Worm (Caenorhabditis elegans) whole organism, L4/young adult: ENCODE measurements around the gene sra-34.

Experiments
- W03F9.2 ChIP-seq: fragments of 150-350 bp; optimal IDR thresholded peaks from 2 replicates; lab custom pipeline; 2014; ENCODE audit warnings: missing biosample characterization, missing genetic modification characterization
- dao-5 ChIP-seq: sonication (generic microtip); optimal IDR thresholded peaks from 2 replicates; lab custom pipeline; 2016; ENCODE audit warnings: missing genotype, missing genetic modification characterization, moderate library complexity, missing compliant biosample characterization
- him-1 ChIP-seq: sonication (generic microtip); optimal IDR thresholded peaks from 2 replicates; lab custom pipeline; 2016; ENCODE audit warnings: missing genotype, missing genetic modification reagents, missing genetic modification characterization, missing compliant biosample characterization

Gene sra-34

DNA sequence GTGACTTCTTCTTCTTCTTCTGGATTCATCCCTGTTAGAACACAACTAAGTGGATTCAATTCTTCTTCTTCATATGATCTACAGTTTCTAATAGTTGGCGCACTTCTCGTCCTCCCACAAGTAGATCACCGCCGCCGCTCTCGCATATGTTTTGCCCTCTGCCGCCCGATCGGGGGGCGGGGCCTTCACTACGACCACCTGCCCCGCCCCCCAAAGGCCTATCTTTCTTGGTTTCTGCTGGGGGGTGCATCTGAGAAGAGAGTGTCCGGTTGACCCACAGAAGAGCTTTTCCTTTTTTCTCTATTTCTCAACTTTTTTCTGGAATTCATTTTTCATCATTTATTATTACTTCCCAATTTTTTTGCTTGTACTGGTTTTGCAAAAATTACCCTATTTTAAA lies 27.6 kb upstream of the sra-34 start:
- TF ChIP-seq dao-5 (tag; lab: Kevin White, UChicago) (no peak), him-1 (tag; lab: Kevin White, UChicago) (peak; percentile 16), W03F9.2 (tag; lab: Kevin White, UChicago) (no peak)

DNA sequence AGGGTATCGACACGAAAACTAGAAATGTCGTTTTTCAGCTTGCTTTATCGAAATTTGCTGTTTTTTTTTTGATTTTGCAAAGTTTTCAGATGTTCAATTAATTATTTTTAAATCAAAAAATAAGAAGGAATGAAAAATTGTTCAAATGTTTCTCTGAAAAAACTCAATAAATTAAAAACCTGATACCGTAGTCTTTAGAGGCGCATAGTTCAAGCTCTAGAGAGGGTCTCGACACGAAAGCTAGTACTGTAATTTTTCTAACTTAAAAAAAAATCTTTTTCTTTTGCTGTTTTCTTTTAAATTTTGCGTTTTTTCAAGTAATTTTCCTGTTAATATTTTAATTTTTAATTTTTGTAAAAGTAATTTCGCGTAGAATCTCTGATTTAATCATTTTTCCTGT lies 22.8 kb upstream of the sra-34 start:
- TF ChIP-seq dao-5 (tag; lab: Kevin White, UChicago), result no peak
- TF ChIP-seq W03F9.2 (tag; lab: Kevin White, UChicago), result no peak
- no peak for TF ChIP-seq him-1 (tag; lab: Kevin White, UChicago)

DNA sequence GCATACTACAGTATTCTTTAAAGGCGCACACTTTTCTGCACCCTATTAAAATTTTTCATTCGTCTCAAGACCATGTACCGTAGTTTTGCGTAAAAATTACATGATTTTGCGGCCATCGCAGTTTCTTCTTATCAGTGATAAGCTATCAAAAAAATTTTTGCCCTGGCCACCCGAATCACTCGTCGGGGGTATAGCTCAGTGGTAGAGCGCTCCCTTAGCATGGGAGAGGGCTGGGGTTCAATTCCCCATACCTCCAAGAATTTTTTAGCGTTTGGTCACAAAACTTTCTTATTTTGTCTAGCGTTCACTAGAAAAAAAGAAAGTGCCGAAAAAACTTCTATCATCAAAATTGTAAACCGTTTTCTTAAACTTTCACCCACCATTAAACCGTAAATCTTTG lies 21.7 kb upstream of the sra-34 start:
- TF ChIP-seq him-1 (tag; lab: Kevin White, UChicago), result no peak
- no peak for TF ChIP-seq dao-5 (tag; lab: Kevin White, UChicago)
- TF ChIP-seq W03F9.2 (tag; lab: Kevin White, UChicago), result no peak

DNA sequence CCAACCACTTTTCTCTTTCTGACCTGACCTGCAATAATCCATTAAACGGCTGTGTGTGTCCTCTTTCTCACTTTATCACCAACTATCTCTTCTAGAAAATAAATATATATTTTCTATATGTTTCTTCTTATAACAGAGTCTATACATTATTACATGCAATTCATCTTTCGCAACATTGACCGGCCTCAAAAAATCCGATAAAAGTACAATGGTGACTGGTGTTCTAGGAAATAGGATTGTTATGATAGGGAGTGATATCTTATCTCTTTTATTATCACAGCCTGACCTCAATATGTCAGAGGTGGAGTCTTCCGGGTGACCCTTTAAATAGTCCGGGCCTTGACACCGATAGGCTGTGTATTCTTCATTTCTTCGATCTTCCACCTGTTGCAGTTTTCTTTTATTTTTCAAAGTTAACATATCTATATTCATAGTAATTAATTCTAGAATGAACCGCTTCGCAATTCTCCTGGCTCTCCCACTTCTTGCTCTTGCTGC lies 19.1 kb upstream of the sra-34 start, which contains the start of gene dao-2:
TSS of gene dao-2 (plus strand) at position 448 of the 498 bp plus-strand sequence.
- TF ChIP-seq him-1 (tag; lab: Kevin White, UChicago) (no peak), W03F9.2 (tag; lab: Kevin White, UChicago) (no peak), dao-5 (tag; lab: Kevin White, UChicago) (no peak)

DNA sequence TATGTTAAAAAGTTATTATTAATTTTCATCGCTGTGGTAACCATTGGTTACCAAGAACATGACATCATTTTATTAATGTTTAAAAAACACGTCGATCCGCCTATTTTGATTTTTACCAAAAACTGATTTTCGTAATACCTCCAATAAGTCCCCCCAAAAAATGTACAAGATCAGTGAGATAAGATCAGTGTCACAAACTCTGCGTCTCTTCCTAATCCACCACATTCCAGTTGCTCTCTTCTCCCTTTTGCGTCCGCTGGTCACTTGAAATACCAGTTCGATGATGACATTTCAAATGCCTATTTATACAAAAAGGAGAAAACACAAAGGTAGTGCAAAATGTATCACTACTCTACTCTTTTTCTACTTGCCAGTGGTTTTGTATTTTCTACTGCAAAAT lies 16.6 kb upstream of the sra-34 start, which contains the start of gene M03A1.8:
TSS of gene M03A1.8 (plus strand) at position 269 of the 400 bp plus-strand sequence.
- TF ChIP-seq dao-5 (tag; lab: Kevin White, UChicago) (no peak), W03F9.2 (tag; lab: Kevin White, UChicago) (no peak), him-1 (tag; lab: Kevin White, UChicago) (no peak)

DNA sequence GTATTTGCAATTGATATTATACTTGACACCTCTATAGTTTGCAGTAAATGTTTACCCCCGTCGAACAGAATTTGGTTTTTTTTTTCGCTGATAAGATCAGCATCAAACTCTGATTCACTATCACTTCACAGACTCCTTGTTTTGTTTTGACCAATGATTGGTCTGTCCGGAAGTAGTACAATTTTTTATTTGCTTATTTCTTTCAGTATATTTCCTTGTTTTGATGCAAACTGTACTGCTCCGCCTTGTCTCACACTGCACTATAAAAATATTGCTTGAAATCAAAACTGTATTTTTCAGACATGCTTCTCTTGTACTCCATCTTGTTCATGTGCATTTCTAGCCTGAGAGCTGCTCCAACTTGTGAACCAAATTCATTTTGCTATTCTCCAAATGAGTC lies 14.0 kb upstream of the sra-34 start, which contains the start of gene M03A1.3:
TSS of gene M03A1.3 (plus strand) at position 301 of the 400 bp plus-strand sequence.
- no peak for TF ChIP-seq dao-5 (tag; lab: Kevin White, UChicago)
- TF ChIP-seq him-1 (tag; lab: Kevin White, UChicago), result no peak
- no peak for TF ChIP-seq W03F9.2 (tag; lab: Kevin White, UChicago)

DNA sequence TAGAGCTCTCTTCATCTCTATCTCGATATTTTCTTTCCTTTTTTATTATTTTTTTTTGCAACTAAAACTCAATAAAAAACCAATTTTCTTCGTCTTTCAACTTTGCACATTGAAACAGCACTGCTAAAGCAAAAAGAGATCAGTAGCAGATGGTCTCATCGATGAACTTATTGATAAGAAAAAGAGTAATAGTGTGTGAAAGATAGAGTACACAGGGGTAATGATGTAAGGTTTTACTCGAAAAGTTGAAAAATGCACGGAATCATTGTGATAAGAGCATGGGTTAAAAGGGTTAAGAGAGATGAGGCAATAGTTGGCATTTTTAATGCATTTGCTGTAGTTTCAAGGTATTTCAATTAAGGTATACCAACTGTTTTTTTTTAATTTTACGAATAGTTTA lies 8.6 kb upstream of the sra-34 start:
- no peak for TF ChIP-seq him-1 (tag; lab: Kevin White, UChicago)
- no peak for TF ChIP-seq dao-5 (tag; lab: Kevin White, UChicago)
- no peak for TF ChIP-seq W03F9.2 (tag; lab: Kevin White, UChicago)

DNA sequence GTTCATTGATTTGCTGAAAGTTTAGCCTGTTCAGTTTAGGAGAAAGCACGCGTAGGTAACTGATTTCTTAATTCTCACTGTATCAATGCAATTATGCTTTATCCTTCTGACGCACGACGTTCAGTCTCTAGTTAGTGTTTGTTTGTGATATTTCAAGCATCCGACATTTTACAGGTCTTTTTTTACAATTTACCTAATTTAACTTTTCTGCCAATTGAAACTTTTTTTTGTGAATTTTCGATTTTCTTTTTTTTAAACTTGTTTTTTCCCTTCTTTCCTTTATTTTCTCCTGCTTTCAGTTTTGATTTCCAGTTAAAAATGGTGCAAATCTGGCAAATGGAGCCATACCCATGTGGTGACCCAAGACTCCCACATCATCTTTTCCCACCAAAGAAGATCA lies 7.3 kb upstream of the sra-34 start, which contains the start of gene K07E1.1:
TSS of gene K07E1.1 (plus strand) at position 301 of the 400 bp plus-strand sequence.
- TF ChIP-seq W03F9.2 (tag; lab: Kevin White, UChicago) (no peak), him-1 (tag; lab: Kevin White, UChicago) (no peak), dao-5 (tag; lab: Kevin White, UChicago) (no peak)

DNA sequence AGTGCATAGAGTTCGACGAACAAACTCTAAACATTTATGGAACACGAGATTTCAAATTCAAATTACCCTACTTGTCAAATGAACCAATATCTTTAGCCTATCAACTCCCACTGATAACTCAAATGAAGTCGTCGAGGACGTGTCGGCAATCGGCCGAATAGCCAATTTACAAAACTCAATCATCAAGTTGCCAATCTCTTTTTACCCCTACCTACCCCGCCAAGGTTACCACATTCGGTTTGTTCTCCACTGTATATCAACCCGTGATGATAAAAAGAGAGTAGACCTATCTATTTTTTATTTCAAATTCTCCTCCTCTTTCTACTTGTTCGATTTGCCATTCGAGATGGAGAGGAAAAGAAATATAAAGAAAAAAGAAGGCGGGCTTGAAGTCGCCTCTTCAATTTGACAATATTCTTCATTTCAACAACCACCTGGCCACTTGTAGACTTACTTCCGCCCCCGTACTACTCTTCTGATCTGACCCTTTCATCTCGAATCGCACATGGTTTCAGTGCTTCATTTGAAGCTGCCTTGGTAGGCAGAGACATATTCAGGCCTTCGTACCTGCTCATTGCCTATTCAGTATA lies 6.6 kb upstream of the sra-34 start:
- TF ChIP-seq dao-5 (tag; lab: Kevin White, UChicago), result no peak
- no peak for TF ChIP-seq W03F9.2 (tag; lab: Kevin White, UChicago)
- no peak for TF ChIP-seq him-1 (tag; lab: Kevin White, UChicago)

DNA sequence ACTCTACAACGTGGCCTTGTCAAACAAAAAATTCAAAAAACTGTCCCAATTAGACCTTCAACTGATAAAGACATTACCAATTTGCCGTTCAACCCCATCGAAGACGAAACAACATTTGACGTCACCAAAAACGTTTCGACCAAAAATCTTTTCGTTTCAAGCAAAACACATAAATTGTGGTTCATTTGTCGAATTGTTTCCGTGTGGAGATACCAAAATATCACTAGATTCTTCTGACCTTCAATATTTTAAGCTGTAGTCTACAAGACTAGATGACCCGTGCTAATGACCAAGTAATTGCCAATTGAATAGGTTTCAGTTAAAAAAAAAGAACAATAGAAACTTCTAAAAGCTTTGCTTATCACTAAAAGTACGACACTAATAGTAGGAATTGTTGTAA lies 4.9 kb upstream of the sra-34 start:
- no peak for TF ChIP-seq dao-5 (tag; lab: Kevin White, UChicago)
- no peak for TF ChIP-seq him-1 (tag; lab: Kevin White, UChicago)
- no peak for TF ChIP-seq W03F9.2 (tag; lab: Kevin White, UChicago)

DNA sequence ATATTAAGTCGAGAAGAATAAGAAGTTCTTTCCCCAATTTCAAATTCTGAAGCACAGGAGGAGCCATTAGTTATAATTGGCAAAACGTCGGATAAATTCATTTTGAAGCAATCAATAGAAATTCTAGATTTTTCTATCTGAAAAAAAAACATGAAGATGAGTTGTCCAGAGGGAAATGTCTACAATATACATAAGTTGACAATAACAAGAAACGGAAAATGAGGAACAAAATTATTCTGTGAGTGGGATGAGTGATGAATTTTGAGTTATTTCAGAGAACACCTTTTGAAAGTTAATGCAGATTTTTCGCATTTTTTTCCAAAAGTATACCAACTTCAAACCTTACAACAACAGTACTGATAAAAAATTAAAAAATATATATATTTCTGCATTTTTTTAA lies 2.8 kb downstream of the sra-34 start, which contains the start of gene sra-36:
TSS of gene sra-36 (minus strand) at position 101 of the 400 bp plus-strand sequence.
- TF ChIP-seq dao-5 (tag; lab: Kevin White, UChicago), result no peak
- TF ChIP-seq him-1 (tag; lab: Kevin White, UChicago), result no peak

DNA sequence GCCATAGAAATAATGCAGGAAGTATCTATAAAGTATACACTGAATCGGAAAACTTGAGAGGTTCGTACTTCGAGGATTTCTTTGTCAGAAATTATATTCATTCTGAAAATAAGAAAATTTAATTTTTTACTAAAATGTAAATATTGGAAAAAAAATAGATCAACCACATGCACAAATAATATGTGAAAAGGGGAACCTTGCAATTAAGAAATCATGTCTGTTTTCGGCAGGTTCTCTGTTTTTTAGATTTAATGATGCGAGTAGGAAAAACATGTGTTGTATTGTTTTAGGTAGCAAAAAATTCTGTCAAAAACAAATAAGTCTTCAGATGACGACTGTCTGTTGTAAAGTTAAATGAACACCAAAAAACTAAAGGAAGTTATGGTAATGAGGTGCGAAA lies 6.3 kb downstream of the sra-34 start, which contains the start of gene sra-33:
TSS of gene sra-33 (minus strand) at position 101 of the 400 bp plus-strand sequence.
- TF ChIP-seq dao-5 (tag; lab: Kevin White, UChicago) (no peak), him-1 (tag; lab: Kevin White, UChicago) (no peak), W03F9.2 (tag; lab: Kevin White, UChicago) (no peak)

DNA sequence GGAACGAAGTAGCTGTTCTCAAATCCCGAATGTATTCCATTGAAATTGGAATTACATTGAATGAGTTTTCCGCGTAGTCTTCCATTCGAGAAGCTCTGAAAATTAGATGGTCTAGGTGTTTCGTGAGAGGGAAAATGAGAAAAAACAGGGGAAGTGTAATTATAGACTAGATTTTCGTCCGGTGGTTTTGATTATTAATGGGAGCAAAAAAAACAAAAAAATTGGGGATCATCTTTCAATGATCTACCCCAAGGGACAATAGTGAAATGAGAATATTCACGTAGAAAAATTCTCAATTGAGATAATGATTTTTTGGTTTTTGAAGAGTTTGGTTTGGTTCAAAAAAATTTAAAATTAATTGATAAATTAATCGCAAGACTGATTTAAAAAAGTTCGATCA lies 11.6 kb downstream of the sra-34 start, which contains the start of gene sra-32:
TSS of gene sra-32 (minus strand) at position 101 of the 400 bp plus-strand sequence.
- TF ChIP-seq W03F9.2 (tag; lab: Kevin White, UChicago), result no peak
- no peak for TF ChIP-seq him-1 (tag; lab: Kevin White, UChicago)

DNA sequence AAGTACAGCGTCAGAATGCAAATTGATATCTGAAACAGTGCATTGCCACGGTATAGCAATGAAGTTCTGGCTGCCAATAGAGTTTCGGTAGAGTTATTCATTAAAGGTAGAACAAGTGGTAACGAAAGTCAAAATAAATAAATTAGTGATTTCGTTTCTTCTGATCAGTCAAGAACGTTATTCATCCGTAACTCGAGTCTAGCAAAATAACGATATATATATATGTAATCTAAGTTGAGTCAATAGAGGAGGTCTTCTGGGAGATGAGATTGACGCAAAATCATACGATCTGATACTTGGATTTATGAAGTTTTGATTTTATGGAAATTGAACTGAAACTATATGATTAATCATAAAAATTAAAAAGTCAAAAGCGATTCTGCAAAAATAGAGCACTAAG lies 15.7 kb downstream of the sra-34 start, which contains the start of gene sra-35:
TSS of gene sra-35 (minus strand) at position 101 of the 400 bp plus-strand sequence.
- no peak for TF ChIP-seq W03F9.2 (tag; lab: Kevin White, UChicago)
